Fruit fly (Drosophila melanogaster) whole organism, embryonic: ENCODE data around the gene ppk20.

Source experiments
- ATbp ChIP-seq: fragments of 200-800 bp; sonication (Bioruptor generic); optimal IDR thresholded peaks from 2 replicates; lab custom pipeline; 2017; ENCODE audit warnings: missing biosample characterization, mild to moderate bottlenecking, missing genetic modification characterization, missing genetic modification reagents
- CG10979 ChIP-seq: fragments of 200-800 bp; sonication (Bioruptor generic); optimal IDR thresholded peaks from 2 replicates; lab custom pipeline; 2018; ENCODE audit warnings: missing biosample characterization, mild to moderate bottlenecking, missing genetic modification characterization, moderate library complexity
- CG11093 ChIP-seq: fragments of 200-800 bp; sonication (Bioruptor generic); IDR thresholded peaks from 3 replicates; pipeline ENCODE4 v1.3.6; 2022; ENCODE audit warnings: missing biosample characterization, missing genetic modification characterization
- CG11456 ChIP-seq: fragments of 200-800 bp; sonication (Bioruptor generic); IDR thresholded peaks from 3 replicates; pipeline ENCODE4 v1.3.6; 2022; ENCODE audit warnings: missing biosample characterization, missing genetic modification characterization
- CG12104 ChIP-seq: fragments of 200-800 bp; sonication (Bioruptor generic); optimal IDR thresholded peaks from 3 replicates; lab custom pipeline; 2016; ENCODE audit warnings: missing biosample characterization, missing genetic modification characterization
- CG12299 ChIP-seq: fragments of 200-800 bp; sonication (Bioruptor generic); optimal IDR thresholded peaks from 2 replicates; lab custom pipeline; 2018; ENCODE audit warnings: missing biosample characterization, mild to moderate bottlenecking, missing genetic modification characterization
- CG17328 ChIP-seq: fragments of 200-800 bp; sonication (Bioruptor generic); IDR thresholded peaks from 2 replicates; pipeline ENCODE4 v1.3.6; 2022; ENCODE audit warnings: missing biosample characterization, missing genetic modification characterization
- CG17568 ChIP-seq: fragments of 200-800 bp; sonication (Bioruptor generic); optimal IDR thresholded peaks from 2 replicates; lab custom pipeline; 2018; ENCODE audit warnings: missing biosample characterization, mild to moderate bottlenecking, missing genetic modification characterization, moderate library complexity
- CG17802 ChIP-seq: fragments of 200-800 bp; sonication (Bioruptor generic); optimal IDR thresholded peaks from 2 replicates; lab custom pipeline; 2018; ENCODE audit warnings: missing biosample characterization, mild to moderate bottlenecking, missing genetic modification characterization, moderate library complexity
- CG2120 ChIP-seq: fragments of 200-800 bp; sonication (Bioruptor generic); optimal IDR thresholded peaks from 3 replicates; lab custom pipeline; 2016; ENCODE audit warnings: missing biosample characterization, missing genetic modification characterization
- CG31441 ChIP-seq: fragments of 200-800 bp; sonication (Bioruptor generic); IDR thresholded peaks from 2 replicates; pipeline ENCODE4 v1.3.6; 2022; ENCODE audit warnings: missing biosample characterization, missing genetic modification characterization
- CG3995 ChIP-seq: fragments of 200-800 bp; sonication (Bioruptor generic); optimal IDR thresholded peaks from 3 replicates; lab custom pipeline; 2016; ENCODE audit warnings: missing biosample characterization, missing genetic modification characterization
- CG4360 ChIP-seq: fragments of 200-800 bp; sonication (Bioruptor generic); IDR thresholded peaks from 2 replicates; pipeline ENCODE4 v1.3.6; 2022; ENCODE audit warnings: missing biosample characterization, missing genetic modification characterization
- CG5180 ChIP-seq: fragments of 200-800 bp; sonication (Bioruptor generic); optimal IDR thresholded peaks from 3 replicates; lab custom pipeline; 2017; ENCODE audit warnings: missing biosample characterization, missing genetic modification characterization, mild to moderate bottlenecking, moderate library complexity, missing genetic modification reagents
- CG5953 ChIP-seq: fragments of 200-800 bp; sonication (Bioruptor generic); IDR thresholded peaks from 2 replicates; pipeline ENCODE4 v1.3.6; 2022; ENCODE audit warnings: missing biosample characterization, missing genetic modification characterization
- CG6254 ChIP-seq: fragments of 200-800 bp; sonication (Bioruptor generic); optimal IDR thresholded peaks from 3 replicates; lab custom pipeline; 2017; ENCODE audit warnings: mild to moderate bottlenecking, missing biosample characterization, missing genetic modification reagents, missing genetic modification characterization
- CG6689 ChIP-seq: fragments of 200-800 bp; sonication (Bioruptor generic); IDR thresholded peaks from 2 replicates; pipeline ENCODE4 v1.3.6; 2022; ENCODE audit warnings: missing biosample characterization, missing genetic modification characterization
- CG7271 ChIP-seq: fragments of 200-800 bp; sonication (Bioruptor generic); optimal IDR thresholded peaks from 2 replicates; lab custom pipeline; 2018; ENCODE audit warnings: missing biosample characterization, mild to moderate bottlenecking, missing genetic modification characterization, moderate library complexity
- CG7556 ChIP-seq: fragments of 200-800 bp; sonication (Bioruptor generic); optimal IDR thresholded peaks from 2 replicates; lab custom pipeline; 2017; ENCODE audit warnings: missing biosample characterization, mild to moderate bottlenecking, missing genetic modification characterization
- CG7745 ChIP-seq: fragments of 200-800 bp; sonication (Bioruptor generic); optimal IDR thresholded peaks from 2 replicates; lab custom pipeline; 2018; ENCODE audit warnings: missing biosample characterization, mild to moderate bottlenecking, missing genetic modification characterization, moderate library complexity
- CG9797 ChIP-seq: fragments of 200-800 bp; sonication (Bioruptor generic); optimal IDR thresholded peaks from 3 replicates; lab custom pipeline; 2018; ENCODE audit warnings: missing biosample characterization, mild to moderate bottlenecking, missing genetic modification characterization
- Dek ChIP-seq: fragments of 200-800 bp; sonication (Bioruptor generic); optimal IDR thresholded peaks from 3 replicates; lab custom pipeline; 2019; ENCODE audit warnings: missing biosample characterization, mild to moderate bottlenecking, missing genetic modification characterization, moderate library complexity
- H15 ChIP-seq: fragments of 200-800 bp; sonication (Bioruptor generic); IDR thresholded peaks from 3 replicates; pipeline ENCODE4 v1.3.6; 2022; ENCODE audit warnings: missing biosample characterization, missing genetic modification characterization
- H2.0 ChIP-seq: fragments of 200-800 bp; sonication (Bioruptor generic); IDR thresholded peaks from 2 replicates; pipeline ENCODE4 v1.3.6; 2022; ENCODE audit warnings: missing biosample characterization, missing genetic modification characterization
- HLH54F ChIP-seq: fragments of 200-800 bp; sonication (Bioruptor generic); optimal IDR thresholded peaks from 3 replicates; lab custom pipeline; 2016; ENCODE audit warnings: missing biosample characterization, missing genetic modification characterization
- Hr3 ChIP-seq: fragments of 200-800 bp; sonication (Bioruptor generic); optimal IDR thresholded peaks from 3 replicates; lab custom pipeline; 2016; ENCODE audit warnings: missing biosample characterization, missing genetic modification characterization
- Hr51 ChIP-seq, 2 experiments: fragments of 200-800 bp; sonication (Bioruptor generic); optimal IDR thresholded peaks; 2 replicates in 1 of 2; 3 replicates in 1 of 2; lab custom pipeline; 2016 to 2018; ENCODE audit warnings: missing biosample characterization in 2 of 2, missing genetic modification characterization in 2 of 2, mild to moderate bottlenecking in 1 of 2, moderate library complexity in 1 of 2
- Neu2 ChIP-seq: fragments of 200-800 bp; sonication (Bioruptor generic); optimal IDR thresholded peaks from 3 replicates; lab custom pipeline; 2016; ENCODE audit warnings: missing biosample characterization, missing genetic modification characterization, borderline replicate concordance
- Nf-YC ChIP-seq: fragments of 200-800 bp; optimal IDR thresholded peaks from 3 replicates; lab custom pipeline; 2019; ENCODE audit warnings: missing biosample characterization, mild to moderate bottlenecking, missing genetic modification characterization, moderate library complexity
- Side ChIP-seq: fragments of 200-800 bp; sonication (Bioruptor generic); optimal IDR thresholded peaks from 2 replicates; lab custom pipeline; 2016; ENCODE audit warnings: missing biosample characterization, missing genetic modification characterization
- Xrp1 ChIP-seq: fragments of 200-800 bp; sonication (Bioruptor generic); IDR thresholded peaks from 2 replicates; pipeline ENCODE4 v1.3.6; 2022; ENCODE audit warnings: missing biosample characterization, missing genetic modification characterization
- al ChIP-seq: fragments of 200-800 bp; sonication (Bioruptor generic); IDR thresholded peaks from 2 replicates; pipeline ENCODE4 v1.3.6; 2022; ENCODE audit warnings: missing biosample characterization, missing genetic modification characterization
- bcd ChIP-seq: fragments of 200-800 bp; sonication (Bioruptor generic); optimal IDR thresholded peaks from 2 replicates; lab custom pipeline; 2017; ENCODE audit warnings: missing biosample characterization, mild to moderate bottlenecking, missing genetic modification characterization
- chn ChIP-seq: fragments of 200-800 bp; sonication (Bioruptor generic); optimal IDR thresholded peaks from 2 replicates; lab custom pipeline; 2016; ENCODE audit warnings: missing biosample characterization, missing genetic modification characterization
- dm ChIP-seq: fragments of 200-800 bp; sonication (Bioruptor generic); optimal IDR thresholded peaks from 3 replicates; lab custom pipeline; 2016; ENCODE audit warnings: missing biosample characterization, missing genetic modification characterization
- dmrt11E ChIP-seq: fragments of 200-800 bp; sonication (Bioruptor generic); optimal IDR thresholded peaks from 3 replicates; lab custom pipeline; 2018; ENCODE audit warnings: missing biosample characterization, mild to moderate bottlenecking, missing genetic modification characterization, moderate library complexity
- dysf ChIP-seq: fragments of 200-800 bp; sonication (Bioruptor generic); IDR thresholded peaks from 3 replicates; pipeline ENCODE4 v1.3.6; 2022; ENCODE audit warnings: missing biosample characterization, missing genetic modification characterization
- ewg ChIP-seq: fragments of 200-800 bp; sonication (Bioruptor generic); optimal IDR thresholded peaks from 3 replicates; lab custom pipeline; 2017; ENCODE audit warnings: mild to moderate bottlenecking, missing biosample characterization, missing genetic modification reagents, missing genetic modification characterization
- ind ChIP-seq: fragments of 200-800 bp; sonication (Bioruptor generic); optimal IDR thresholded peaks from 3 replicates; lab custom pipeline; 2016; ENCODE audit warnings: missing biosample characterization, missing genetic modification characterization
- insv ChIP-seq, 2 experiments: fragments of 200-800 bp; sonication (Bioruptor generic); optimal IDR thresholded peaks; 3 replicates each; lab custom pipeline; 2016 to 2018; ENCODE audit warnings: missing biosample characterization in 2 of 2, missing genetic modification characterization in 2 of 2
- jumu ChIP-seq: fragments of 200-800 bp; sonication (Bioruptor generic); optimal IDR thresholded peaks from 3 replicates; lab custom pipeline; 2016; ENCODE audit warnings: missing biosample characterization, missing genetic modification characterization
- klu ChIP-seq: fragments of 200-800 bp; sonication (Bioruptor generic); IDR thresholded peaks from 2 replicates; pipeline ENCODE4 v1.3.6; 2022; ENCODE audit warnings: missing biosample characterization, missing genetic modification characterization
- p53 ChIP-seq: fragments of 200-800 bp; sonication (Bioruptor generic); optimal IDR thresholded peaks from 2 replicates; lab custom pipeline; 2016; ENCODE audit warnings: missing biosample characterization, missing genetic modification characterization
- pros ChIP-seq: fragments of 200-800 bp; sonication (Bioruptor generic); optimal IDR thresholded peaks from 3 replicates; lab custom pipeline; 2019; ENCODE audit warnings: missing biosample characterization, mild to moderate bottlenecking, missing genetic modification characterization, moderate library complexity
- repo ChIP-seq: fragments of 200-800 bp; sonication (Bioruptor generic); optimal IDR thresholded peaks from 2 replicates; lab custom pipeline; 2016; ENCODE audit warnings: missing biosample characterization, missing genetic modification characterization
- sens ChIP-seq: fragments of 200-800 bp; sonication (Bioruptor generic); peaks from one replicate; lab custom pipeline; 2016; ENCODE audit warnings: missing biosample characterization, missing genetic modification characterization
- sens-2 ChIP-seq: fragments of 200-800 bp; sonication (Bioruptor generic); IDR thresholded peaks from 2 replicates; pipeline ENCODE4 v1.3.6; 2022; ENCODE audit warnings: missing biosample characterization, missing genetic modification characterization
- tap ChIP-seq: fragments of 200-800 bp; optimal IDR thresholded peaks from 3 replicates; lab custom pipeline; 2019; ENCODE audit warnings: missing biosample characterization, mild to moderate bottlenecking, missing genetic modification characterization, moderate library complexity
- unc-4 ChIP-seq: fragments of 200-800 bp; sonication (Bioruptor generic); IDR thresholded peaks from 2 replicates; pipeline ENCODE4 v1.3.6; 2022; ENCODE audit warnings: missing biosample characterization, missing genetic modification characterization; ENCODE audit not compliant: partially characterized antibody
- zf30C ChIP-seq: fragments of 200-800 bp; sonication (Bioruptor generic); optimal IDR thresholded peaks from 3 replicates; lab custom pipeline; 2018; ENCODE audit warnings: missing biosample characterization, mild to moderate bottlenecking, missing genetic modification characterization
- zfh1 ChIP-seq: fragments of 200-800 bp; sonication (Bioruptor generic); IDR thresholded peaks from 3 replicates; pipeline ENCODE4 v1.3.6; 2022; ENCODE audit warnings: missing biosample characterization, missing genetic modification characterization

The ppk20 gene

dm6 chr3R:29711434-29711833 lies 42.8 kb upstream of the ppk20 start (continued):
- TF ChIP-seq ind (GFP tag; lab: Kevin White, UChicago) (no peak), zfh1 (GFP tag; lab: Robert Waterston, UW) (peak; percentile 54; the same call in 2 of the 3 replicates), sens-2 (0 out of 2 replicates have a peak, but pooled peaks have one; percentile 14), dmrt11E (tag; lab: Kevin White, UChicago) (peak; percentile 46), CG10979 (tag; lab: Kevin White, UChicago) (peak; percentile 11), CG7745 (tag; lab: Kevin White, UChicago) (no peak), CG17328 (GFP tag; lab: Robert Waterston, UW) (peak; percentile 59), CG6254 (GFP tag; lab: Kevin White, UChicago) (no peak), Nf-YC (tag; lab: Kevin White, UChicago) (no peak), dysf (GFP tag; lab: Robert Waterston, UW) (0 out of 3 replicates have a peak, but pooled peaks have one; percentile 41), CG17802 (tag; lab: Kevin White, UChicago) (no peak), CG7271 (tag; lab: Kevin White, UChicago) (no peak), ATbp (GFP tag; lab: Kevin White, UChicago) (no peak), Xrp1 (GFP tag; lab: Robert Waterston, UW) (peak; percentile 43), pros (GFP tag; lab: Kevin White, UChicago) (no peak), dm (GFP tag; lab: Kevin White, UChicago) (no peak), CG6689 (GFP tag; lab: Robert Waterston, UW) (0 out of 2 replicates have a peak, but pooled peaks have one; percentile 5), CG4360 (GFP tag; lab: Robert Waterston, UW) (no peak), chn (GFP tag; lab: Kevin White, UChicago) (peak; percentile 6), CG7556 (GFP tag; lab: Kevin White, UChicago) (no peak), tap (tag; lab: Kevin White, UChicago) (no peak), CG17568 (GFP tag; lab: Kevin White, UChicago) (no peak), H2.0 (GFP tag; lab: Robert Waterston, UW) (0 out of 2 replicates have a peak, but pooled peaks have one; percentile 13)

dm6 chr3R:29708322-29708721 lies 39.6 kb upstream of the ppk20 start:
- TF ChIP-seq CG12299 (tag; lab: Kevin White, UChicago) = no peak
- no peak for TF ChIP-seq bcd
- TF ChIP-seq CG5953 (GFP tag; lab: Robert Waterston, UW) = no peak
- TF ChIP-seq Neu2 (GFP tag; lab: Kevin White, UChicago) = no peak
- TF ChIP-seq CG11456 (GFP tag; lab: Robert Waterston, UW) = no peak
- no peak for TF ChIP-seq CG5180
- TF ChIP-seq ewg = peak; percentile 27
- no peak for TF ChIP-seq H15
- TF ChIP-seq sens (GFP tag; lab: Kevin White, UChicago) = peak; percentile 44
- no peak for TF ChIP-seq Hr51 (GFP tag; optimal IDR thresholded peaks at IDR 0.05; lab: Kevin White, UChicago)
- TF ChIP-seq p53 (GFP tag; lab: Kevin White, UChicago) = no peak
- TF ChIP-seq al = no peak
- TF ChIP-seq Dek (tag; lab: Kevin White, UChicago) = no peak
- TF ChIP-seq CG2120 (GFP tag; lab: Kevin White, UChicago) = no peak
- TF ChIP-seq CG11093 = no peak
- TF ChIP-seq jumu = no peak
- TF ChIP-seq unc-4 (GFP tag; lab: Robert Waterston, UW) = no peak
- TF ChIP-seq repo (GFP tag; lab: Kevin White, UChicago) = no peak
- no peak for TF ChIP-seq insv (GFP tag; optimal IDR thresholded peaks at IDR 0.05; lab: Kevin White, UChicago)
- TF ChIP-seq CG12104 (GFP tag; lab: Kevin White, UChicago) = no peak
- no peak for TF ChIP-seq Hr3 (GFP tag; lab: Kevin White, UChicago)
- TF ChIP-seq HLH54F (GFP tag; lab: Kevin White, UChicago) = no peak
- TF ChIP-seq klu = no peak
- no peak for TF ChIP-seq Side (GFP tag; lab: Kevin White, UChicago)
- TF ChIP-seq CG3995 = no peak
- TF ChIP-seq CG9797 = no peak
- no peak for TF ChIP-seq zf30C (GFP tag; lab: Kevin White, UChicago)
- no peak for TF ChIP-seq CG31441 (GFP tag; lab: Robert Waterston, UW)
